Fruit fly (Drosophila melanogaster): ENCODE data around the gene TwdlG.

Gene TwdlG

dm6 chr3R:4220780-4221179 is 30.4 kb downstream of the TwdlG start (continued):
- peak; percentile 74 for TF ChIP-seq Hmr (GFP tag; optimal IDR thresholded peaks at IDR 0.05)
- no peak for TF ChIP-seq Mrtf (GFP tag; IDR thresholded peaks at IDR 0.05)
- no peak for TF ChIP-seq CG30431 (GFP tag; optimal IDR thresholded peaks at IDR 0.05)
- TF ChIP-seq tgo (GFP tag; IDR thresholded peaks at IDR 0.05) = no peak
- TF ChIP-seq Gsc (GFP tag; IDR thresholded peaks at IDR 0.05) = no peak
- peak; percentile 31 for TF ChIP-seq CG9797 (GFP tag; optimal IDR thresholded peaks at IDR 0.05)
- no peak for TF ChIP-seq zf30C (GFP tag; optimal IDR thresholded peaks at IDR 0.05)
- TF ChIP-seq ash1 (GFP tag; optimal IDR thresholded peaks at IDR 0.05) = no peak
- TF ChIP-seq al (GFP tag; IDR thresholded peaks at IDR 0.05) = 0 out of 2 replicates have a peak, but pooled peaks have one; percentile 10
- TF ChIP-seq toy (GFP tag; IDR thresholded peaks at IDR 0.05) = no peak
- no peak for TF ChIP-seq Lim3 (GFP tag; IDR thresholded peaks at IDR 0.05)
- TF ChIP-seq lab (GFP tag; optimal IDR thresholded peaks at IDR 0.05) = no peak
- peak; percentile 88 for TF ChIP-seq Lhr (GFP tag; optimal IDR thresholded peaks at IDR 0.05)
- TF ChIP-seq CG15479 (GFP tag; optimal IDR thresholded peaks at IDR 0.05) = no peak
- TF ChIP-seq CG17612 (GFP tag; IDR thresholded peaks at IDR 0.05) = no peak
- TF ChIP-seq exex (tag; optimal IDR thresholded peaks at IDR 0.05) = no peak
- TF ChIP-seq CG2199 (GFP tag; IDR thresholded peaks at IDR 0.05) = 0 out of 3 replicates have a peak, but pooled peaks have one; percentile 76
- peak; percentile 99 for TF ChIP-seq CG7928 (GFP tag; optimal IDR thresholded peaks at IDR 0.05)
- TF ChIP-seq sisA (GFP tag; IDR thresholded peaks at IDR 0.05) = 0 out of 2 replicates have a peak, but pooled peaks have one; percentile 14
- TF ChIP-seq Ets97D (GFP tag; optimal IDR thresholded peaks at IDR 0.05) = peak; percentile 70
- peak; percentile 46 for TF ChIP-seq Nf-YC (tag; optimal IDR thresholded peaks at IDR 0.05)
- TF ChIP-seq CG18619 (GFP tag; optimal IDR thresholded peaks at IDR 0.05) = no peak
- peak; percentile 19 for TF ChIP-seq vfl (GFP tag; optimal IDR thresholded peaks at IDR 0.05)
- TF ChIP-seq CG6689 (GFP tag; IDR thresholded peaks at IDR 0.05) = no peak
- no peak for TF ChIP-seq sens-2 (GFP tag; IDR thresholded peaks at IDR 0.05)
- TF ChIP-seq pb (GFP tag; optimal IDR thresholded peaks at IDR 0.05) = no peak
- peak; percentile 76 for TF ChIP-seq Rfx (GFP tag; IDR thresholded peaks at IDR 0.05)
- TF ChIP-seq Bteb2 (GFP tag; optimal IDR thresholded peaks at IDR 0.05) = no peak
- TF ChIP-seq CG7745 (tag; optimal IDR thresholded peaks at IDR 0.05) = no peak
- TF ChIP-seq pum (GFP tag; optimal IDR thresholded peaks at IDR 0.05) = no peak
- TF ChIP-seq CG12391 (tag; optimal IDR thresholded peaks at IDR 0.05) = no peak
- no peak for TF ChIP-seq bsh (GFP tag; optimal IDR thresholded peaks at IDR 0.05)
- TF ChIP-seq maf-S (GFP tag; optimal IDR thresholded peaks at IDR 0.05) = peak; percentile 27
- TF ChIP-seq jumu (GFP tag; optimal IDR thresholded peaks at IDR 0.05) = peak; percentile 40
- no peak for TF ChIP-seq lola (GFP tag; optimal IDR thresholded peaks at IDR 0.05)
- no peak for TF ChIP-seq fru (optimal IDR thresholded peaks at IDR 0.05)
- no peak for TF ChIP-seq CG15073 (GFP tag; optimal IDR thresholded peaks at IDR 0.05)
- no peak for TF ChIP-seq Lpt (GFP tag; optimal IDR thresholded peaks at IDR 0.05)
- peak; percentile 97 for TF ChIP-seq HLH4C (GFP tag; IDR thresholded peaks at IDR 0.05; ENCODE audit: partially characterized antibody)
- no peak for TF ChIP-seq Usf (GFP tag; optimal IDR thresholded peaks at IDR 0.05)
- no peak for TF ChIP-seq CG18262 (tag; optimal IDR thresholded peaks at IDR 0.05)
- no peak for TF ChIP-seq ken (GFP tag; IDR thresholded peaks at IDR 0.05)
- peak; percentile 96 for TF ChIP-seq CG14860 (GFP tag; IDR thresholded peaks at IDR 0.05; ENCODE audit: partially characterized antibody)
- TF ChIP-seq pzg (GFP tag; optimal IDR thresholded peaks at IDR 0.05) = peak; percentile 97
- no peak for TF ChIP-seq CG4820 (GFP tag; optimal IDR thresholded peaks at IDR 0.05)
- peak; percentile 27 for TF ChIP-seq Fer1 (GFP tag; optimal IDR thresholded peaks at IDR 0.05)
- no peak for TF ChIP-seq CG5953 (GFP tag; IDR thresholded peaks at IDR 0.05)
- no peak for TF ChIP-seq abd-A (tag; optimal IDR thresholded peaks at IDR 0.05)
- TF ChIP-seq Hr3 (GFP tag; optimal IDR thresholded peaks at IDR 0.05) = peak; percentile 20
- TF ChIP-seq az2 (GFP tag; optimal IDR thresholded peaks at IDR 0.05) = no peak
- TF ChIP-seq Antp (GFP tag; optimal IDR thresholded peaks at IDR 0.05) = peak; percentile 36
- no peak for TF ChIP-seq CG10209 (GFP tag; optimal IDR thresholded peaks at IDR 0.05)

Measured in whole organism, embryonic.